Worm (Caenorhabditis elegans) whole organism, L2 larva: ENCODE measurements around the gene C06A6.4.

Experiments
- C34F6.9 ChIP-seq: fragments of 150-350 bp; optimal IDR thresholded peaks from 2 replicates; lab custom pipeline; 2014; ENCODE audit warnings: missing biosample characterization, missing genetic modification characterization
- F13H6.1 ChIP-seq: sonication (generic microtip); optimal IDR thresholded peaks from 2 replicates; lab custom pipeline; 2016; ENCODE audit warnings: missing genetic modification characterization, missing compliant biosample characterization
- R02D3.7 ChIP-seq: fragments of 150-350 bp; optimal IDR thresholded peaks from 2 replicates; lab custom pipeline; 2014; ENCODE audit warnings: missing biosample characterization, missing genetic modification characterization
- Y55F3AM.14 ChIP-seq: fragments of 200-800 bp; sonication (Bioruptor generic); optimal IDR thresholded peaks from 2 replicates; lab custom pipeline; 2018; ENCODE audit warnings: mild to moderate bottlenecking, missing genetic modification characterization, missing compliant biosample characterization
- ZK546.5 ChIP-seq: sonication (generic microtip); optimal IDR thresholded peaks from 2 replicates; lab custom pipeline; 2017; ENCODE audit warnings: missing biosample characterization, missing genetic modification characterization
- aly-2 ChIP-seq: fragments of 150-350 bp; optimal IDR thresholded peaks from 2 replicates; lab custom pipeline; 2014; ENCODE audit warnings: missing biosample characterization, missing genetic modification characterization
- blmp-1 ChIP-seq: sonication (generic microtip); optimal IDR thresholded peaks from 2 replicates; lab custom pipeline; 2017; ENCODE audit warnings: missing genetic modification characterization, mild to moderate bottlenecking, missing compliant biosample characterization, antibody characterized with exemption, moderate library complexity; ENCODE audit not compliant: insufficient read depth
- ceh-16 ChIP-seq: fragments of 150-350 bp; optimal IDR thresholded peaks from 2 replicates; lab custom pipeline; 2014; ENCODE audit warnings: missing biosample characterization, missing genetic modification characterization
- ceh-82 ChIP-seq: fragments of 150-350 bp; optimal IDR thresholded peaks from 2 replicates; lab custom pipeline; 2014; ENCODE audit warnings: missing biosample characterization, missing genetic modification characterization
- crh-2 ChIP-seq: sonication (generic microtip); optimal IDR thresholded peaks from 2 replicates; lab custom pipeline; 2017; ENCODE audit warnings: missing biosample characterization, missing genetic modification characterization
- dmd-4 ChIP-seq: sonication (generic microtip); optimal IDR thresholded peaks from 2 replicates; lab custom pipeline; 2017; ENCODE audit warnings: missing biosample characterization, missing genetic modification characterization
- egl-27 ChIP-seq: sonication (generic microtip); optimal IDR thresholded peaks from 3 replicates; lab custom pipeline; 2017; ENCODE audit warnings: missing biosample characterization, missing genetic modification reagents, missing genetic modification characterization
- fos-1 ChIP-seq: fragments of 150-350 bp; optimal IDR thresholded peaks from 2 replicates; lab custom pipeline; 2014; ENCODE audit warnings: missing biosample characterization, missing genetic modification characterization
- gmeb-1 ChIP-seq: fragments of 150-350 bp; optimal IDR thresholded peaks from 2 replicates; lab custom pipeline; 2014; ENCODE audit warnings: missing biosample characterization, missing genetic modification characterization
- lin-11 ChIP-seq: fragments of 150-350 bp; sonication (generic microtip); optimal IDR thresholded peaks from 2 replicates; lab custom pipeline; 2014; ENCODE audit warnings: missing biosample characterization, missing genetic modification characterization, inconsistent platforms, mixed read lengths
- lin-13 ChIP-seq: fragments of 150-350 bp; optimal IDR thresholded peaks from 2 replicates; lab custom pipeline; 2014; ENCODE audit warnings: missing biosample characterization, missing genetic modification reagents, missing genetic modification characterization
- lin-39 ChIP-seq: fragments of 150-350 bp; optimal IDR thresholded peaks from 2 replicates; lab custom pipeline; 2014; ENCODE audit warnings: missing biosample characterization, missing genetic modification reagents, missing genetic modification characterization
- lsy-2 ChIP-seq, 2 experiments: fragments of 150-350 bp in 1 of 2; sonication (generic microtip) in 1 of 2; optimal IDR thresholded peaks; 2 replicates each; lab custom pipeline; 2014 to 2017; ENCODE audit warnings: missing biosample characterization in 2 of 2, missing genetic modification characterization in 2 of 2
- mbf-1 ChIP-seq: sonication (generic microtip); optimal IDR thresholded peaks from 2 replicates; lab custom pipeline; 2017; ENCODE audit warnings: missing biosample characterization, missing genetic modification characterization
- mdl-1 ChIP-seq, 2 experiments: fragments of 150-350 bp in 1 of 2; sonication (generic microtip) in 1 of 2; optimal IDR thresholded peaks; 2 replicates each; lab custom pipeline; 2017; ENCODE audit warnings: missing biosample characterization in 2 of 2, missing genetic modification characterization in 2 of 2
- nhr-12 ChIP-seq: fragments of 150-350 bp; optimal IDR thresholded peaks from 2 replicates; lab custom pipeline; 2014; ENCODE audit warnings: missing biosample characterization, missing genetic modification characterization
- nhr-237 ChIP-seq: fragments of 150-350 bp; optimal IDR thresholded peaks from 2 replicates; lab custom pipeline; 2014; ENCODE audit warnings: missing biosample characterization, missing genetic modification characterization
- nhr-25 ChIP-seq: fragments of 150-350 bp; sonication (generic microtip); optimal IDR thresholded peaks from 3 replicates; lab custom pipeline; 2014; ENCODE audit warnings: missing biosample characterization, missing genetic modification characterization
- nhr-6 ChIP-seq: fragments of 150-350 bp; optimal IDR thresholded peaks from 2 replicates; lab custom pipeline; 2014; ENCODE audit warnings: missing biosample characterization, missing genetic modification characterization
- nhr-77 ChIP-seq: fragments of 150-350 bp; optimal IDR thresholded peaks from 2 replicates; lab custom pipeline; 2014; ENCODE audit warnings: missing biosample characterization, missing genetic modification characterization
- peb-1 ChIP-seq: fragments of 150-350 bp; optimal IDR thresholded peaks from 2 replicates; lab custom pipeline; 2014; ENCODE audit warnings: missing biosample characterization, missing genetic modification characterization
- sem-4 ChIP-seq: fragments of 150-350 bp; optimal IDR thresholded peaks from 2 replicates; lab custom pipeline; 2014; ENCODE audit warnings: missing biosample characterization, missing genetic modification reagents, missing genetic modification characterization
- skn-1 ChIP-seq: sonication (generic microtip); optimal IDR thresholded peaks from 2 replicates; lab custom pipeline; 2017; ENCODE audit warnings: missing biosample characterization, missing genetic modification characterization
- sma-3 ChIP-seq: sonication (generic microtip); optimal IDR thresholded peaks from 2 replicates; lab custom pipeline; 2016; ENCODE audit warnings: missing genetic modification reagents, missing genetic modification characterization, missing compliant biosample characterization
- sma-9 ChIP-seq, 2 experiments: fragments of 150-350 bp in 1 of 2; sonication (generic microtip) in 1 of 2; optimal IDR thresholded peaks; 2 replicates each; lab custom pipeline; 2014 to 2016; ENCODE audit warnings: missing genetic modification characterization in 2 of 2, mild to moderate bottlenecking in 1 of 2, missing biosample characterization in 1 of 2, missing compliant biosample characterization in 1 of 2, missing genetic modification reagents in 1 of 2, moderate library complexity in 1 of 2
- snpc-4 ChIP-seq: fragments of 150-350 bp; optimal IDR thresholded peaks from 2 replicates; lab custom pipeline; 2014; ENCODE audit warnings: missing biosample characterization, missing genetic modification characterization
- unc-55 ChIP-seq: fragments of 150-350 bp; sonication (generic microtip); optimal IDR thresholded peaks from 3 replicates; lab custom pipeline; 2014; ENCODE audit warnings: missing biosample characterization, missing genetic modification reagents, missing genetic modification characterization
- unc-62 ChIP-seq: fragments of 150-350 bp; optimal IDR thresholded peaks from 2 replicates; lab custom pipeline; 2014; ENCODE audit warnings: missing biosample characterization, missing genetic modification reagents, missing genetic modification characterization
- zag-1 ChIP-seq: fragments of 150-350 bp; optimal IDR thresholded peaks from 2 replicates; lab custom pipeline; 2014; ENCODE audit warnings: missing biosample characterization, missing genetic modification characterization
- ztf-1 ChIP-seq: fragments of 200-800 bp; sonication (Bioruptor generic); conservative IDR thresholded peaks from 2 replicates; pipeline ENCODE4 v1.3.6; 2022; ENCODE audit warnings: missing genetic modification characterization, missing compliant biosample characterization
- ztf-4 ChIP-seq: fragments of 150-350 bp; optimal IDR thresholded peaks from 2 replicates; lab custom pipeline; 2014; ENCODE audit warnings: missing biosample characterization, missing genetic modification characterization

C06A6.4 gene

DNA sequence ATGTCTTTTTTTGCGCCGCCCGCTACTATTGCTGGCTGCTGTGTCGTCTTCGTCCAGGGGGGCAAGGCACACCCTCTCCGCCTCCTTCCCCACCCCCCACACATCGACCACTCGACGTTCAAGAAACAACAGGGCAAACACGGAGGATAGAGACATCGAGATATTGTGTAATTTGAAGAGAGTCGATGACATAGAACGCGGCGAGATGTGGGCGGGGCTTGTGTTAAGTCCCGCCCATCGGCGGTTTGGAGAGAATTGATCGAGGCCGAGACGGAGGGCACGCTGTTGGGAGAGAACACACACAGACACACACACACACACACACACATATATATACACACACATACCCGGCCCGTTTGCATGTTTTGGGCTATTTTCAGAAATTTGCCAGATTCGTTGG lies 16.5 kb upstream of the C06A6.4 start (continued):
- TF ChIP-seq nhr-25 (tag; lab: Kevin White, UChicago): peak; percentile 80
- peak; percentile 74 for TF ChIP-seq sma-3
- TF ChIP-seq zag-1 (tag; lab: Kevin White, UChicago): peak; percentile 84
- TF ChIP-seq Y55F3AM.14 (GFP tag; lab: Kevin White, UChicago): peak; percentile 76
- no peak for TF ChIP-seq R02D3.7
- peak; percentile 46 for TF ChIP-seq blmp-1 (tag; lab: Kevin White, UChicago)
- no peak for TF ChIP-seq ceh-82 (tag; lab: Kevin White, UChicago)
- TF ChIP-seq nhr-237 (tag; lab: Kevin White, UChicago): no peak
- TF ChIP-seq unc-62 (GFP tag; lab: Kevin White, UChicago): no peak
- TF ChIP-seq ztf-1 (GFP tag; lab: Robert Waterston, UW): no peak
- TF ChIP-seq mbf-1: no peak
- TF ChIP-seq egl-27 (tag; lab: Kevin White, UChicago): no peak
- TF ChIP-seq, all 48 proteins: peak for 21

DNA sequence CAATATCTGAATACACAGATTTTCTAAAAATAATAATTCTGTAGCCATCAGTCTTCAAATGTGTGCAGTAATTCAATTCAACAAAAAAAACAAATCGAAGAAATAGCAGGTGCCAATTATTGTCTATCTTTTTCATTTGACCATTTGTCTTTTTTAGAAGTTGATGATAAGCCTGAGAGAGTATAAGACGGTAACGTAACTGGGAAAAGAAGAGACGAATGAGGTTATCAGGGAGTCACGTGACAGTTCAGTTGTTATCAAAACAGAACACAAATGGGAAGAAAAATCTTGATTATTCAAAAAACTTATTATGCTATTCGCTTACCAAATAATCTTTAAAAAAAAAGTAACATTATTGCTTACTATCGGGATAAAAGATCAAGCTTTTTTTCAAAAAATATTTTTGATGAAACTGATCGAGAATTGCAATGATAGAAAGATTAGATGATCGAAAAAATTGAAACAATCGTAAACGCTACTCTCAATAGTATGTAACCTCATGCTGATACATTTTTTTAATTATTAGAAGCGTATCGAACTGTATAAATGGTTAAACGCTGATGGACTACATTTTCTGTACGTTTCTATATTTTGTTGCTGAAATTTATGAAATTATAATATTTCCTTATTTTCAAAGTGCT lies 15.4 kb upstream of the C06A6.4 start:
- TF ChIP-seq gmeb-1 (tag; lab: Kevin White, UChicago): peak; percentile 39
- peak; percentile 38 for TF ChIP-seq F13H6.1 (tag; lab: Kevin White, UChicago)
- no peak for TF ChIP-seq nhr-25 (tag; lab: Kevin White, UChicago)
- TF ChIP-seq fos-1 (tag; lab: Kevin White, UChicago): peak; percentile 67
- TF ChIP-seq crh-2 (tag; lab: Kevin White, UChicago): peak; percentile 72
- TF ChIP-seq sma-9 (GFP tag; optimal IDR thresholded peaks at IDR 0.05; lab: Kevin White, UChicago): peak; percentile 37
- no peak for TF ChIP-seq sma-9 (tag; optimal IDR thresholded peaks at IDR 0.05; lab: Kevin White, UChicago)
- peak in 1 of 2 experiments; percentile 30 for TF ChIP-seq lsy-2 (tag; optimal IDR thresholded peaks at IDR 0.05; lab: Kevin White, UChicago)
- no peak for TF ChIP-seq mdl-1 (tag; optimal IDR thresholded peaks at IDR 0.05; lab: Kevin White, UChicago)

DNA sequence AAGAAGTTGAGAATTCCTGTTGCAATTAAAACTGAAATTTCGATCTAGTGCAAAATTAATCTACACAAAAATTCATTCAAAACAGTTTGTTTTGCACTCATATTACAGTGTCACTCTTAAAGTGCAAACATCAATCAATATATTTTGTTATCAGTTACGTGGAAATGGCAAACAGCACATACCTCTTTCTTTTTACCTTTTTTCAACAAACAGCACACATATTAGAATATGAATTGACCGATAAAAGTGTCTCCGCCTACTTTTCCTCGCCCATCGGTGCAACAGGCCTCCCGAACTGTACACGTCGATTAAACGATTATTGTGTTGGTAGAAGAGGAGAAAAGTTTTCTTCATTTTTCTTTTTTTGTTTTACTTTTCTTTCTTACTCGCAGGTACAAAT lies 12.1 kb upstream of the C06A6.4 start:
- no peak for TF ChIP-seq lin-11 (tag; lab: Kevin White, UChicago)
- TF ChIP-seq ztf-4: no peak
- TF ChIP-seq egl-27 (tag; lab: Kevin White, UChicago): no peak
- no peak for TF ChIP-seq snpc-4 (tag; lab: Kevin White, UChicago)
- no peak for TF ChIP-seq mdl-1 (tag; optimal IDR thresholded peaks at IDR 0.05; lab: Kevin White, UChicago)
- TF ChIP-seq sma-9 (GFP tag; optimal IDR thresholded peaks at IDR 0.05; lab: Kevin White, UChicago): peak; percentile 25
- TF ChIP-seq sma-9 (tag; optimal IDR thresholded peaks at IDR 0.05; lab: Kevin White, UChicago): no peak
- TF ChIP-seq nhr-12: no peak
- TF ChIP-seq R02D3.7: no peak
- TF ChIP-seq nhr-77 (tag; lab: Kevin White, UChicago): no peak
- TF ChIP-seq nhr-6 (tag; lab: Kevin White, UChicago): no peak
- no peak for TF ChIP-seq ceh-16 (tag; lab: Kevin White, UChicago)
- TF ChIP-seq fos-1 (tag; lab: Kevin White, UChicago): peak; percentile 77
- no peak for TF ChIP-seq peb-1
- TF ChIP-seq skn-1 (tag; lab: Kevin White, UChicago): no peak
- no peak for TF ChIP-seq ztf-1 (GFP tag; lab: Robert Waterston, UW)
- TF ChIP-seq lin-13 (GFP tag; lab: Kevin White, UChicago): no peak
- no peak for TF ChIP-seq aly-2
- TF ChIP-seq mbf-1: no peak
- no peak for TF ChIP-seq sem-4
- no peak for TF ChIP-seq C34F6.9 (tag; lab: Kevin White, UChicago)
- TF ChIP-seq ZK546.5 (tag; lab: Kevin White, UChicago): no peak
- no peak for TF ChIP-seq unc-55 (GFP tag; lab: Kevin White, UChicago)
- no peak for TF ChIP-seq dmd-4 (tag; lab: Kevin White, UChicago)
- TF ChIP-seq crh-2 (tag; lab: Kevin White, UChicago): peak; percentile 76
- TF ChIP-seq, all 48 proteins: peak for 3

DNA sequence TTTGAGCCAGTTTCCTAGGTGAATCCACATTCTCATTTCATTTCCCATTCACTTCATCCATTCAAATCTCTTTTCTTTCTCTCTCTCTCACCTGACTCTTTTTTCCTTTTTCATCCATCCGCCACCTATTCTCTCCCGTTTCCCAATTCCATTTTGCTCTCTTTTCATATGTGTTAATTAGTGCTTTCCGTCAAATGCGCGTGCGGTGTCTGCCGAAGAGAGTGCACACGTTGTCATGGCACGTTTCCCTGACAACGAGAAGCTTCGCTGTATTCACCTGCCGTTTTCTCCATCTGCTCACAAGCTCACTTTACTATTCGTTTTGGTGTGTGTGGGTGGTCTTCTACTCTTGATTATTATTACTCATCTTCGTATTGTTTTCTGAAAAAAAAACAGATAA lies 10.8 kb upstream of the C06A6.4 start:
- TF ChIP-seq lin-39 (tag; lab: Kevin White, UChicago) (no peak), lin-11 (tag; lab: Kevin White, UChicago) (peak; percentile 57)
